Worm (Caenorhabditis elegans): ENCODE results near the gene T24H10.5.

ce11 chrII:9057035-9057668 is 43.7 kb upstream of the T24H10.5 start, which contains the start of gene rpl-32:
- TF ChIP-seq ceh-82 (tag; optimal IDR thresholded peaks at IDR 0.05) (peak in 2 of 3 experiments; percentile 64 to 88), elt-2 (tag; optimal IDR thresholded peaks at IDR 0.05) (no peak)

Data from whole organism, L1 larva.